Worm (Caenorhabditis elegans): Measurements from ENCODE around the gene nhr-286.

The nhr-286 gene

ce11 chrV:7065226-7065625 lies 26.2 kb downstream of the nhr-286 start, which contains the start of gene Y57E12AR.1:
TSS of gene Y57E12AR.1 (minus strand) at chrV:7065326.
- TF ChIP-seq nhr-76 (tag; optimal IDR thresholded peaks at IDR 0.05) (no peak), fos-1 (tag; optimal IDR thresholded peaks at IDR 0.05) (no peak), elt-3 (tag; optimal IDR thresholded peaks at IDR 0.05) (no peak), ceh-28 (tag; optimal IDR thresholded peaks at IDR 0.05) (no peak), nhr-237 (tag; optimal IDR thresholded peaks at IDR 0.05) (no peak), snpc-4 (tag; optimal IDR thresholded peaks at IDR 0.05) (no peak), nhr-25 (tag; optimal IDR thresholded peaks at IDR 0.05) (no peak), ama-1 (optimal IDR thresholded peaks at IDR 0.05) (no peak), fkh-10 (GFP tag; optimal IDR thresholded peaks at IDR 0.05) (no peak), daf-12 (tag; optimal IDR thresholded peaks at IDR 0.05) (no peak), nfya-1 (tag; optimal IDR thresholded peaks at IDR 0.05; ENCODE audit: insufficient read depth) (no peak), elt-2 (tag; optimal IDR thresholded peaks at IDR 0.05) (no peak), fkh-2 (tag; optimal IDR thresholded peaks at IDR 0.05) (no peak), lsy-12 (tag; optimal IDR thresholded peaks at IDR 0.05) (no peak)

- TF ChIP-seq snpc-4 (tag; optimal IDR thresholded peaks at IDR 0.05) = peak; percentile 50
Observed at ce11 chrV:7062790-7063189, 28.6 kb downstream of the nhr-286 start, which contains the start of gene tmem-258. TSS of gene tmem-258 (plus strand) at chrV:7063174.

- no peak for TF ChIP-seq fkh-10 (GFP tag; optimal IDR thresholded peaks at IDR 0.05)
- TF ChIP-seq egl-5 (tag; optimal IDR thresholded peaks at IDR 0.05) = peak; percentile 78
- peak; percentile 78 for TF ChIP-seq nfya-1 (tag; optimal IDR thresholded peaks at IDR 0.05; ENCODE audit: insufficient read depth)
- TF ChIP-seq lin-15B (tag; optimal IDR thresholded peaks at IDR 0.05) = peak; percentile 70
- no peak for TF ChIP-seq mdl-1 (tag; optimal IDR thresholded peaks at IDR 0.05)
- TF ChIP-seq ama-1 (optimal IDR thresholded peaks at IDR 0.05) = peak; percentile 31
- TF ChIP-seq elt-3 (tag; optimal IDR thresholded peaks at IDR 0.05) = no peak
- peak; percentile 33 for TF ChIP-seq pqm-1 (tag; optimal IDR thresholded peaks at IDR 0.05)
- TF ChIP-seq hmg-11 (tag; optimal IDR thresholded peaks at IDR 0.05) = peak; percentile 57
- no peak for TF ChIP-seq nhr-11 (tag; optimal IDR thresholded peaks at IDR 0.05)
- peak; percentile 90 for TF ChIP-seq nhr-25 (tag; optimal IDR thresholded peaks at IDR 0.05)
- peak; percentile 58 for TF ChIP-seq lin-39 (tag; optimal IDR thresholded peaks at IDR 0.05)
- TF ChIP-seq nhr-23 (tag; optimal IDR thresholded peaks at IDR 0.05) = peak; percentile 92
- TF ChIP-seq ztf-4 (tag; optimal IDR thresholded peaks at IDR 0.05) = peak; percentile 26
- TF ChIP-seq snpc-4 (tag; optimal IDR thresholded peaks at IDR 0.05) = peak; percentile 93
- TF ChIP-seq jun-1 (tag; optimal IDR thresholded peaks at IDR 0.05) = peak; percentile 69
- TF ChIP-seq egl-27 (tag; optimal IDR thresholded peaks at IDR 0.05) = no peak
- TF ChIP-seq lsy-12 (tag; optimal IDR thresholded peaks at IDR 0.05) = peak; percentile 52
- TF ChIP-seq elt-2 (tag; optimal IDR thresholded peaks at IDR 0.05) = peak; percentile 48
- peak; percentile 35 for TF ChIP-seq R02D3.7 (tag; optimal IDR thresholded peaks at IDR 0.05)
- peak; percentile 95 for TF ChIP-seq skn-1 (tag; optimal IDR thresholded peaks at IDR 0.05)
- TF ChIP-seq pha-4 (tag; optimal IDR thresholded peaks at IDR 0.05) = peak; percentile 81
- TF ChIP-seq ceh-28 (tag; optimal IDR thresholded peaks at IDR 0.05) = peak; percentile 86
- TF ChIP-seq nhr-43 (tag; optimal IDR thresholded peaks at IDR 0.05; ENCODE audit: poor library complexity, severe bottlenecking) = peak; percentile 88
- no peak for TF ChIP-seq fkh-2 (tag; optimal IDR thresholded peaks at IDR 0.05)
- no peak for TF ChIP-seq ZK546.5 (tag; optimal IDR thresholded peaks at IDR 0.05)
- TF ChIP-seq nhr-77 (tag; optimal IDR thresholded peaks at IDR 0.05) = peak; percentile 11
- no peak for TF ChIP-seq unc-39 (tag; optimal IDR thresholded peaks at IDR 0.05)
- TF ChIP-seq aly-2 (tag; optimal IDR thresholded peaks at IDR 0.05) = no peak
- peak; percentile 50 for TF ChIP-seq tbx-2 (tag; optimal IDR thresholded peaks at IDR 0.05)
Observed at ce11 chrV:7060396-7060795, 31.0 kb downstream of the nhr-286 start, which contains the start of the genes Y57E12AL.6 and Y57E12AL.1. TSS of gene Y57E12AL.6 (minus strand) at chrV:7060470. TSS of gene Y57E12AL.1 (plus strand) at chrV:7060530.

- TF ChIP-seq ZK546.5 (tag; optimal IDR thresholded peaks at IDR 0.05) = no peak
- TF ChIP-seq elt-3 (tag; optimal IDR thresholded peaks at IDR 0.05) = no peak
- TF ChIP-seq ama-1 (optimal IDR thresholded peaks at IDR 0.05) = peak; percentile 51
- TF ChIP-seq lin-15B (tag; optimal IDR thresholded peaks at IDR 0.05) = no peak
- no peak for TF ChIP-seq fkh-10 (GFP tag; optimal IDR thresholded peaks at IDR 0.05)
- no peak for TF ChIP-seq ceh-82 (tag; optimal IDR thresholded peaks at IDR 0.05)
- no peak for TF ChIP-seq unc-39 (tag; optimal IDR thresholded peaks at IDR 0.05)
Observed at ce11 chrV:7059350-7059749, 32.1 kb downstream of the nhr-286 start, which contains the start of gene mdt-6. TSS of gene mdt-6 (minus strand) at chrV:7059624.
